Worm (Caenorhabditis elegans): ENCODE measurements around the gene pph-4.1.

The pph-4.1 gene

DNA sequence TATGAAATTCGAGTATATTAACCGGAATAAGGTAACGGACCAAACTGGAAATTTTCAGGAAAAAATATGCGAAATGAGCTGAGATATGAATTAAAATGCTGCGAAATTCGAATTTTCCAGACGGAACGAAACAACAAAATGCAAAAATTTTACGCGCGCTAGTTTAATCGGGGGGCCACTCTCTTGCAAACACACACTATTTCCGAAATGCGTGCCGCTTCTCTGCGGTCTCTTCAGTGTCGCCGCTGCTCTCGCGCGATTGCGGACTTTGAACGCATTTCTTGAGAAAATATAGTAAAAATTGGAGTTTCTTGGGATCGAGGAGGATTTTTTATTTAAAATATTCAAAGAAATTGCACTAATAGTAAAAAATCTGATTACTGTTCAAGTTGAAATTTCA is 18.3 kb upstream of the pph-4.1 start:
- no peak for TF ChIP-seq ama-1 (optimal IDR thresholded peaks at IDR 0.05)
- TF ChIP-seq tbx-37 (GFP tag; conservative IDR thresholded peaks at IDR 0.05) = no peak
- TF ChIP-seq hmbx-1 (tag; optimal IDR thresholded peaks at IDR 0.05) = no peak

DNA sequence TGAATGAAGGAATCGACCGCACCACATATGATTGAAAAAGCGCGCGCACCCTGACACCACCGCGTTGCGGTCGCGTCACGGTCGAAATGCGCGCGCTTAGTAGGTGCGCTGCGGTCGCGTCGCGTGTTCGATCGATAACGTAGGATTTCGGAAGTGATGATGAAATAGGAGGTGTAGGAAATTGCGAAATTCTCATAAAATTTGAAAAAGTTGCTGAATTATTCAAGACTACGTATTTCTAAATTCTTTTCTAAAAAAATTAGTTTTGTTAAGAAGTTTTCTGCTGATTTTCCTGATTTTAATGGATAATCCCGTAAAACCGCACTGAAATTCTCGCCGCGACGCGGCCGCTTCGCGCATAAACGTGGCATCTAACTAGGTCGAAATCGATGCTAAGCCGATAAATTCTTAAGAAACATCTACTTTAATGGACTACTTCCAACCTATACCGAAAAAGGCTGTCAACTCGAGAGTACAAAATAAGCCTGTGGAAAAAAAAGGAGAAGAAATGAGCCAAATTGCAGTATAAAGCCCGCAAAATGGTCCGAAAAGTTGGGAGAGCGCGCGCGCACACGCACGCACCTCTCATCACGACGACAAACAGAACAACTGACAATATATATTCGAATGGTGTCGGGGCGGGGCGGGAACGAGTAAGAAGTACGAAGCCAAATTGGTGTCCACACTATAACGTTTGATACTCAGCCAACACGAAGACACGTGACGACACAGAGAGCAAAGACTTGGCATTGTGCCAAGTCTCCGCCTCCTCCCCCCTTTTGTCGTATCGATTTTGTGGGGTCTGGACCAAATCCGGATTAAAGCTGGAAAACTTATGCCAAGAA is 17.5 kb upstream of the pph-4.1 start, which contains the start of gene his-72:
Gene his-72, minus strand, starts transcription at position 589 of the 845 bp plus-strand sequence.
- peak; percentile 45 for TF ChIP-seq B0310.2 (tag; optimal IDR thresholded peaks at IDR 0.05)
- no peak for TF ChIP-seq flt-1 (GFP tag; IDR thresholded peaks at IDR 0.05)
- TF ChIP-seq aly-1 (tag; optimal IDR thresholded peaks at IDR 0.05) = no peak
- TF ChIP-seq sea-1 (GFP tag; conservative IDR thresholded peaks at IDR 0.05) = no peak
- TF ChIP-seq F13C5.2 (tag; optimal IDR thresholded peaks at IDR 0.05) = peak; percentile 14
- TF ChIP-seq ceh-13 (GFP tag; optimal IDR thresholded peaks at IDR 0.05) = no peak
- no peak for TF ChIP-seq scrt-1 (GFP tag; IDR thresholded peaks at IDR 0.05)
- no peak for TF ChIP-seq hmbx-1 (tag; optimal IDR thresholded peaks at IDR 0.05)
- no peak for TF ChIP-seq tra-4 (tag; optimal IDR thresholded peaks at IDR 0.05)
- peak; percentile 97 for TF ChIP-seq ama-1 (optimal IDR thresholded peaks at IDR 0.05)
- peak; percentile 57; the same call in 1 of the 2 replicates for TF ChIP-seq pes-1 (GFP tag; IDR thresholded peaks at IDR 0.05)
- peak; percentile 55 for TF ChIP-seq hmg-4 (GFP tag; optimal IDR thresholded peaks at IDR 0.05)
- peak; percentile 16 for TF ChIP-seq ceh-36 (tag; optimal IDR thresholded peaks at IDR 0.05)
- no peak for TF ChIP-seq tbx-11 (GFP tag; IDR thresholded peaks at IDR 0.05)
- no peak for TF ChIP-seq hnd-1 (tag; optimal IDR thresholded peaks at IDR 0.05)
- no peak for TF ChIP-seq ets-7 (tag; optimal IDR thresholded peaks at IDR 0.05)
- no peak for TF ChIP-seq tbx-37 (GFP tag; conservative IDR thresholded peaks at IDR 0.05)

DNA sequence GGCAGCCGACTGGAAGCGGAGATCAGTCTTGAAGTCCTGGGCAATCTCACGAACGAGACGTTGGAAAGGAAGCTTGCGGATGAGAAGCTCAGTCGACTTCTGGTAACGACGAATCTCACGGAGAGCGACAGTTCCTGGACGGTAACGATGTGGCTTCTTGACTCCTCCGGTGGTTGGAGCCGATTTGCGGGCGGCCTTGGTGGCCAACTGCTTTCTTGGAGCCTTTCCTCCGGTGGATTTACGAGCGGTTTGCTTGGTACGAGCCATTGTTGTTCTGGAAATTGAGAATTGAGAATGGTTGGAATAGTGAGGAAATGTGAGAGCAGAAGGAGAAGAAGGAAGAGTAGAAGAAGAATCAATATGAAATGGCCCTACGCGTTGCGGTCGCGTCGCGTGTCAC is 16.8 kb upstream of the pph-4.1 start:
- TF ChIP-seq aly-1 (tag; optimal IDR thresholded peaks at IDR 0.05) = no peak
- no peak for TF ChIP-seq hnd-1 (tag; optimal IDR thresholded peaks at IDR 0.05)
- no peak for TF ChIP-seq ceh-13 (GFP tag; optimal IDR thresholded peaks at IDR 0.05)
- TF ChIP-seq flt-1 (GFP tag; IDR thresholded peaks at IDR 0.05) = no peak
- no peak for TF ChIP-seq scrt-1 (GFP tag; IDR thresholded peaks at IDR 0.05)
- no peak for TF ChIP-seq pes-1 (GFP tag; IDR thresholded peaks at IDR 0.05)
- no peak for TF ChIP-seq ets-7 (tag; optimal IDR thresholded peaks at IDR 0.05)
- TF ChIP-seq ceh-36 (tag; optimal IDR thresholded peaks at IDR 0.05) = no peak
- TF ChIP-seq ama-1 (optimal IDR thresholded peaks at IDR 0.05) = no peak
- no peak for TF ChIP-seq hmg-4 (GFP tag; optimal IDR thresholded peaks at IDR 0.05)
- no peak for TF ChIP-seq sea-1 (GFP tag; conservative IDR thresholded peaks at IDR 0.05)
- TF ChIP-seq tbx-37 (GFP tag; conservative IDR thresholded peaks at IDR 0.05) = no peak
- TF ChIP-seq B0310.2 (tag; optimal IDR thresholded peaks at IDR 0.05) = no peak
- no peak for TF ChIP-seq F13C5.2 (tag; optimal IDR thresholded peaks at IDR 0.05)
- TF ChIP-seq tbx-11 (GFP tag; IDR thresholded peaks at IDR 0.05) = no peak
- TF ChIP-seq tra-4 (tag; optimal IDR thresholded peaks at IDR 0.05) = no peak
- no peak for TF ChIP-seq hmbx-1 (tag; optimal IDR thresholded peaks at IDR 0.05)

DNA sequence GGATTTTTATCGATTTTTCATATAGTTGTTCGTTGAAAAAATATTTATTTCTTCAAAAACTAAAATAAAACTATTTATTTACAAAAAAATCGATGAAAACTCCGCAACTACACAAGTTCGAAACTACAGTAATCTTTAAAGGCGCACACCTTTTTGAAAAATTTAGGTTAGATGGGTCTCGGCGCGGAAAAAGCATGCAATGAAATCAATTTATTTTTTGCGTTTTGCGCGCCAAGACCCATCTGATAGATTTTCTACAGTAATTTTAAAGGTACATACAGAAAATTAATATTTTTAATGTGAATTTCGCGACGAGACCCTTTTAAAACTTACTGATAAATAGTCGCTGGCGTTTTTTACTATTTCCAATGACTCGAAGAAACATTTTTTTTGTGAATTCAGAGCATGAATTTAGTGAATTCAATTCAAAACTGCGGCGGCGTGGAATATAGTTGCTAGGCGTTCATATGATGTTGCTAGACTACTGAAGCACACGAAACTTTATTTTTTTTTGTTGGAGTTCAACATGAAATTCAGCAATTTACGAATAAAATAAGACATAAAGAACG is 15.9 kb upstream of the pph-4.1 start, which contains the start of gene Y75B8A.33:
Gene Y75B8A.33, minus strand, starts transcription at position 385 of the 569 bp plus-strand sequence.
- TF ChIP-seq ceh-13 (GFP tag; optimal IDR thresholded peaks at IDR 0.05) (no peak), tbx-37 (GFP tag; conservative IDR thresholded peaks at IDR 0.05) (no peak), pes-1 (GFP tag; IDR thresholded peaks at IDR 0.05) (peak; percentile 39; the same call in 1 of the 2 replicates)

DNA sequence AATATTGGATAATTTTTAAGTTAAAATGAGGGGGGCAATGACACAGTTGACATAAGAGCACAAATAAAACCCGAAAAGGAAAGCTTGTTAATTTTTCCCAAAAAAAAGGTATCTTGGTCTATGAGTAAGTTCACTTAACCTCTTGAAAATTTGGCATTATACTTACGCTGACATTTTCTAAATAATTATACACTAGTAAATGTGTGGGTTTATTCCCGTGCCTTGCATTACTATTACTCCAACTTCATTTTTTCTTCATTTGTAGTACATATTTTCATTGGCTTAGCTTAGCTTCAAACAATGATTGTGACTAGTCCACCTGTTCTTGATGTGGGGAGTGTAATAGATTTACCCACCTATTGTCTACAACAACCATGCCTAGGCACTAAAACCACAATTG is 8.1 kb upstream of the pph-4.1 start, which contains the start of gene Y75B8A.34:
Gene Y75B8A.34, plus strand, starts transcription at position 301 of the 400 bp plus-strand sequence.
- TF ChIP-seq ceh-36 (tag; optimal IDR thresholded peaks at IDR 0.05) (no peak), aly-1 (tag; optimal IDR thresholded peaks at IDR 0.05) (no peak), pes-1 (GFP tag; IDR thresholded peaks at IDR 0.05) (no peak), hmg-4 (GFP tag; optimal IDR thresholded peaks at IDR 0.05) (no peak), B0310.2 (tag; optimal IDR thresholded peaks at IDR 0.05) (no peak), ets-7 (tag; optimal IDR thresholded peaks at IDR 0.05) (no peak), tra-4 (tag; optimal IDR thresholded peaks at IDR 0.05) (no peak), sea-1 (GFP tag; conservative IDR thresholded peaks at IDR 0.05) (no peak), F13C5.2 (tag; optimal IDR thresholded peaks at IDR 0.05) (no peak), tbx-11 (GFP tag; IDR thresholded peaks at IDR 0.05) (no peak), hnd-1 (tag; optimal IDR thresholded peaks at IDR 0.05) (no peak), ceh-13 (GFP tag; optimal IDR thresholded peaks at IDR 0.05) (no peak), hmbx-1 (tag; optimal IDR thresholded peaks at IDR 0.05) (no peak), tbx-37 (GFP tag; conservative IDR thresholded peaks at IDR 0.05) (no peak)

DNA sequence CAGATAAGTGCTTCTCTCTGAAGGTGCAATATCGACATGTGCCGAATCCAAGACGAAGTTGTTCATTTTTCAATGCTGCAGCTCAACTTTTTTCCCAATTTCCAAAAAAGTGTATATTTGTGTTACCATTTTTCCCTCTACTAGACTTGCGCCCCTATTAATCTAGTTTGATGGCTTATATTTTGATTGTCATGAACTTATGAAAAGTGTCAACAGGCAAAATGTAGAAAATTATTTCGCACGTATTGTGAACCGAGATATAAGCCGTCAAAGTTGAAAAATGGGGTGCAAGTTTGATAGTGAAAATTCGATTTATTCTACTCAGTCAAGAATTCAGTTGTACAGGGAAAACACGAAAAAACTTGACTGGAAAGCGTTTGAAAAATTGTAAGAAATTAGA is 7.3 kb upstream of the pph-4.1 start, which contains the start of gene Y75B8A.32:
Gene Y75B8A.32, minus strand, starts transcription at position 101 of the 400 bp plus-strand sequence.
- TF ChIP-seq hmg-4 (GFP tag; optimal IDR thresholded peaks at IDR 0.05) (no peak), ceh-13 (GFP tag; optimal IDR thresholded peaks at IDR 0.05) (no peak), sea-1 (GFP tag; conservative IDR thresholded peaks at IDR 0.05) (no peak), F13C5.2 (tag; optimal IDR thresholded peaks at IDR 0.05) (no peak), ama-1 (optimal IDR thresholded peaks at IDR 0.05) (no peak), tra-4 (tag; optimal IDR thresholded peaks at IDR 0.05) (no peak), ets-7 (tag; optimal IDR thresholded peaks at IDR 0.05) (no peak), tbx-37 (GFP tag; conservative IDR thresholded peaks at IDR 0.05) (no peak), B0310.2 (tag; optimal IDR thresholded peaks at IDR 0.05) (no peak), tbx-11 (GFP tag; IDR thresholded peaks at IDR 0.05) (no peak), pes-1 (GFP tag; IDR thresholded peaks at IDR 0.05) (no peak), hmbx-1 (tag; optimal IDR thresholded peaks at IDR 0.05) (no peak), flt-1 (GFP tag; IDR thresholded peaks at IDR 0.05) (no peak), ceh-36 (tag; optimal IDR thresholded peaks at IDR 0.05) (no peak), scrt-1 (GFP tag; IDR thresholded peaks at IDR 0.05) (no peak), aly-1 (tag; optimal IDR thresholded peaks at IDR 0.05) (no peak)

- no peak for TF ChIP-seq ceh-13 (GFP tag; optimal IDR thresholded peaks at IDR 0.05)
- TF ChIP-seq ets-7 (tag; optimal IDR thresholded peaks at IDR 0.05) = no peak
- TF ChIP-seq pes-1 (GFP tag; IDR thresholded peaks at IDR 0.05) = no peak
- TF ChIP-seq tbx-11 (GFP tag; IDR thresholded peaks at IDR 0.05) = no peak
- no peak for TF ChIP-seq hmg-4 (GFP tag; optimal IDR thresholded peaks at IDR 0.05)
- TF ChIP-seq B0310.2 (tag; optimal IDR thresholded peaks at IDR 0.05) = no peak
- TF ChIP-seq ama-1 (optimal IDR thresholded peaks at IDR 0.05) = no peak
- TF ChIP-seq flt-1 (GFP tag; IDR thresholded peaks at IDR 0.05) = no peak
- TF ChIP-seq ceh-36 (tag; optimal IDR thresholded peaks at IDR 0.05) = no peak
- TF ChIP-seq F13C5.2 (tag; optimal IDR thresholded peaks at IDR 0.05) = no peak
- TF ChIP-seq tra-4 (tag; optimal IDR thresholded peaks at IDR 0.05) = no peak
- TF ChIP-seq tbx-37 (GFP tag; conservative IDR thresholded peaks at IDR 0.05) = no peak
Measured at ce11 chrIII:12356588-12356987, 5.5 kb upstream of the pph-4.1 start.
